Worm (Caenorhabditis elegans): ENCODE results near the gene C08F1.8.

DNA sequence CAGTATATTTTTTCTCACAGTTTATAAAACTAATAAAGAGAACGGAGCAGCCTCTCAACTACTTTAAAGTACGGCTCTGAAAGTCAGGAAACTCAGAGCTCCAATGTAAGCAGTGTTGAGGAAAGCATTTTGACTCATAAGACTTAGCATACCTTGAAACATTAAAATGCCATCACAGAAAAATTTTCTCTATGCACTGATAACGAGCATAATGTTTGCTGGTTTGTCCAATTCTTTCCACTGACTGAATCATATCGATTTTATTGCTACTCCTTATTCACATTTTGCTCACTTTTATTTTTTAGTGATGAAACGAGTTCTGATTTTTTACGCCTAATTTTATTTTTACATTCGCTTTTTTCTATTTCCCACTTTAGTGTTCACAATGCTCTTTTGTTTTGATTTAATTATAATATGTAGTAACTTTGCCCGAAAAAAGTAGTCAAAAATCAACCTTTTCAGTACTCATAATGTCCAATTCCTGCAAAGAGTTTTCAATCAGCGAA, 23.8 kb upstream of the C08F1.8 start, which contains the start of gene math-39:
- no peak for TF ChIP-seq ztf-29 (GFP tag; IDR thresholded peaks at IDR 0.05)
- no peak for TF ChIP-seq ref-1 (GFP tag; conservative IDR thresholded peaks at IDR 0.05)
- TF ChIP-seq flt-1 (GFP tag; IDR thresholded peaks at IDR 0.05), result no peak
- no peak for TF ChIP-seq tab-1 (GFP tag; IDR thresholded peaks at IDR 0.05)
- no peak for TF ChIP-seq cog-1 (tag; optimal IDR thresholded peaks at IDR 0.05)
- TF ChIP-seq ztf-23 (GFP tag; IDR thresholded peaks at IDR 0.05), result no peak
- no peak for TF ChIP-seq T22C8.4 (GFP tag; IDR thresholded peaks at IDR 0.05)
- TF ChIP-seq med-1 (GFP tag; optimal IDR thresholded peaks at IDR 0.05; ENCODE audit: insufficient read depth), result no peak
